Worm (Caenorhabditis elegans): ENCODE results near the gene T05H10.4.
A peak's percentile ranks its signal among the peaks of the same experiment; 100 is the strongest.

The T05H10.4 gene

ce11 chrII:8075324-8075810, 22.4 kb downstream of the T05H10.4 start, which contains the start of gene K02C4.2 (continued):
- TF ChIP-seq lsy-2 (tag; optimal IDR thresholded peaks at IDR 0.05) (peak; percentile 59 to 83), ceh-90 (tag; optimal IDR thresholded peaks at IDR 0.05) (no peak), snpc-4 (tag; optimal IDR thresholded peaks at IDR 0.05) (peak; percentile 52), tlp-1 (tag; optimal IDR thresholded peaks at IDR 0.05) (no peak), ztf-4 (tag; optimal IDR thresholded peaks at IDR 0.05) (peak; percentile 0)

- no peak for TF ChIP-seq nhr-11 (tag; optimal IDR thresholded peaks at IDR 0.05)
- TF ChIP-seq nhr-47 (tag; optimal IDR thresholded peaks at IDR 0.05), result no peak
- no peak for TF ChIP-seq fos-1 (tag; optimal IDR thresholded peaks at IDR 0.05)
- TF ChIP-seq sptf-1 (tag; optimal IDR thresholded peaks at IDR 0.05), result no peak
- TF ChIP-seq unc-130 (tag; optimal IDR thresholded peaks at IDR 0.05), result no peak
- TF ChIP-seq zip-4 (GFP tag; optimal IDR thresholded peaks at IDR 0.05), result no peak
- no peak for TF ChIP-seq nhr-19 (GFP tag; conservative IDR thresholded peaks at IDR 0.05)
- no peak for TF ChIP-seq nhr-28 (tag; optimal IDR thresholded peaks at IDR 0.05)
- no peak for TF ChIP-seq nhr-90 (tag; optimal IDR thresholded peaks at IDR 0.05; ENCODE audit: poor library complexity)
- peak in 2 of 6 experiments; percentile 50 to 62 for TF ChIP-seq elt-3 (tag; optimal IDR thresholded peaks at IDR 0.05)
- no peak for TF ChIP-seq lin-39 (tag; optimal IDR thresholded peaks at IDR 0.05)
- no peak for TF ChIP-seq hpl-2 (GFP tag; optimal IDR thresholded peaks at IDR 0.05)
- peak; percentile 58 for TF ChIP-seq elt-2 (tag; optimal IDR thresholded peaks at IDR 0.05)
- no peak for TF ChIP-seq nhr-77 (tag; optimal IDR thresholded peaks at IDR 0.05)
- TF ChIP-seq ces-1 (GFP tag; optimal IDR thresholded peaks at IDR 0.05), result no peak
- TF ChIP-seq irx-1 (tag; optimal IDR thresholded peaks at IDR 0.05), result no peak
- no peak for TF ChIP-seq ceh-82 (tag; optimal IDR thresholded peaks at IDR 0.05)
- TF ChIP-seq alr-1 (tag; optimal IDR thresholded peaks at IDR 0.05; ENCODE audit: borderline replicate concordance), result no peak
- no peak for TF ChIP-seq egl-27 (tag; optimal IDR thresholded peaks at IDR 0.05)
- TF ChIP-seq lin-13 (GFP tag; optimal IDR thresholded peaks at IDR 0.05), result no peak
- TF ChIP-seq snpc-4 (tag; optimal IDR thresholded peaks at IDR 0.05), result no peak
- no peak for TF ChIP-seq mdl-1 (tag; optimal IDR thresholded peaks at IDR 0.05)
- peak; percentile 0 for TF ChIP-seq nhr-71 (tag; optimal IDR thresholded peaks at IDR 0.05)
- TF ChIP-seq mab-9 (GFP tag; IDR thresholded peaks at IDR 0.05), result no peak
- no peak for TF ChIP-seq ztf-11 (tag; optimal IDR thresholded peaks at IDR 0.05)
- peak; percentile 33 for TF ChIP-seq mep-1 (tag; optimal IDR thresholded peaks at IDR 0.05)
- peak; percentile 89 for TF ChIP-seq blmp-1 (tag; optimal IDR thresholded peaks at IDR 0.05)
- TF ChIP-seq nhr-85 (tag), result no peak
- TF ChIP-seq C16A3.4 (tag; optimal IDR thresholded peaks at IDR 0.05), result no peak
- TF ChIP-seq swsn-7 (tag; optimal IDR thresholded peaks at IDR 0.05), result no peak
- TF ChIP-seq Y116A8C.19 (tag; optimal IDR thresholded peaks at IDR 0.05; ENCODE audit: borderline replicate concordance), result no peak
- TF ChIP-seq sox-4 (tag; optimal IDR thresholded peaks at IDR 0.05), result no peak
- no peak for TF ChIP-seq lir-3 (tag; optimal IDR thresholded peaks at IDR 0.05; ENCODE audit: poor library complexity)
- TF ChIP-seq lin-14 (GFP tag; optimal IDR thresholded peaks at IDR 0.05), result peak; percentile 15
- no peak for TF ChIP-seq C34B4.2 (tag; optimal IDR thresholded peaks at IDR 0.05)
- no peak for TF ChIP-seq ztf-4 (tag; optimal IDR thresholded peaks at IDR 0.05)
- TF ChIP-seq fkh-10 (GFP tag; optimal IDR thresholded peaks at IDR 0.05), result no peak
- TF ChIP-seq nhr-20 (tag; optimal IDR thresholded peaks at IDR 0.05), result peak; percentile 7
- no peak for TF ChIP-seq vab-15 (tag; optimal IDR thresholded peaks at IDR 0.05)
- TF ChIP-seq lin-35 (GFP tag; optimal IDR thresholded peaks at IDR 0.05), result no peak
- no peak for TF ChIP-seq pqm-1 (tag; optimal IDR thresholded peaks at IDR 0.05)
Observed at ce11 chrII:8078041-8078440, 25.1 kb downstream of the T05H10.4 start, which contains the start of gene K02C4.5. K02C4.5 (plus strand) TSS chrII:8078435.

All from whole organism, L1 larva.